Fruit fly (Drosophila melanogaster) whole organism, prepupa: ENCODE data around the gene Cog3.

ENCODE experiments used
- CG11762 ChIP-seq: fragments of 200-800 bp; sonication (Bioruptor generic); optimal IDR thresholded peaks from 3 replicates; lab custom pipeline; 2016; ENCODE audit warnings: missing biosample characterization, missing genetic modification characterization; ENCODE audit not compliant: insufficient read depth
- CG11902 ChIP-seq: fragments of 200-800 bp; sonication (Bioruptor generic); optimal IDR thresholded peaks from 3 replicates; lab custom pipeline; 2016; ENCODE audit warnings: missing biosample characterization, missing genetic modification characterization
- CG1621 ChIP-seq: fragments of 200-800 bp; sonication (Bioruptor generic); optimal IDR thresholded peaks from 3 replicates; lab custom pipeline; 2018; ENCODE audit warnings: missing biosample characterization, mild to moderate bottlenecking, missing genetic modification characterization
- CG3032 ChIP-seq: fragments of 200-800 bp; optimal IDR thresholded peaks from 2 replicates; lab custom pipeline; 2019; ENCODE audit warnings: missing biosample characterization, mild to moderate bottlenecking, missing genetic modification characterization, moderate library complexity
- CG31627 ChIP-seq: fragments of 200-800 bp; sonication (Bioruptor generic); optimal IDR thresholded peaks from 3 replicates; lab custom pipeline; 2016; ENCODE audit warnings: missing biosample characterization, missing genetic modification characterization
- CG32006 ChIP-seq: fragments of 200-800 bp; sonication (Bioruptor generic); optimal IDR thresholded peaks from 3 replicates; lab custom pipeline; 2017; ENCODE audit warnings: missing biosample characterization, mild to moderate bottlenecking, missing genetic modification characterization
- CG3919 ChIP-seq: fragments of 200-800 bp; sonication (Bioruptor generic); optimal IDR thresholded peaks from 3 replicates; lab custom pipeline; 2016; ENCODE audit warnings: missing biosample characterization, missing genetic modification characterization
- CG4318 ChIP-seq: fragments of 200-800 bp; sonication (Bioruptor generic); optimal IDR thresholded peaks from 3 replicates; lab custom pipeline; 2017; ENCODE audit warnings: missing biosample characterization, mild to moderate bottlenecking, missing genetic modification characterization
- CG6163 ChIP-seq: fragments of 200-800 bp; sonication (Bioruptor generic); IDR thresholded peaks from 3 replicates; pipeline ENCODE4 v1.3.6; 2022; ENCODE audit warnings: missing biosample characterization, missing genetic modification characterization
- CG6276 ChIP-seq: fragments of 200-800 bp; sonication (Bioruptor generic); optimal IDR thresholded peaks from 2 replicates; lab custom pipeline; 2017; ENCODE audit warnings: missing biosample characterization, mild to moderate bottlenecking, missing genetic modification characterization
- CG6792 ChIP-seq: fragments of 200-800 bp; sonication (Bioruptor generic); optimal IDR thresholded peaks from 3 replicates; lab custom pipeline; 2016; ENCODE audit warnings: missing biosample characterization, missing genetic modification characterization
- CG7368 ChIP-seq: fragments of 200-800 bp; sonication (Bioruptor generic); optimal IDR thresholded peaks from 3 replicates; lab custom pipeline; 2016; ENCODE audit warnings: missing biosample characterization, missing genetic modification characterization
- CG8119 ChIP-seq: fragments of 200-800 bp; sonication (Bioruptor generic); IDR thresholded peaks from 3 replicates; pipeline ENCODE4 v1.3.6; 2022; ENCODE audit warnings: missing biosample characterization, missing genetic modification characterization
- CG8319 ChIP-seq: fragments of 200-800 bp; sonication (Bioruptor generic); optimal IDR thresholded peaks from 3 replicates; lab custom pipeline; 2016; ENCODE audit warnings: missing biosample characterization, missing genetic modification characterization
- CG8632 ChIP-seq: fragments of 200-800 bp; sonication (Bioruptor generic); optimal IDR thresholded peaks from 3 replicates; lab custom pipeline; 2016; ENCODE audit warnings: missing biosample characterization, missing genetic modification characterization
- CG9139 ChIP-seq: fragments of 200-800 bp; sonication (Bioruptor generic); optimal IDR thresholded peaks from 3 replicates; lab custom pipeline; 2017; ENCODE audit warnings: missing biosample characterization, mild to moderate bottlenecking, missing genetic modification characterization
- Eip75B ChIP-seq: fragments of 200-800 bp; sonication (Bioruptor generic); optimal IDR thresholded peaks from 3 replicates; lab custom pipeline; 2016; ENCODE audit warnings: missing biosample characterization, missing genetic modification characterization
- Eip93F ChIP-seq: fragments of 200-800 bp; sonication (Bioruptor generic); optimal IDR thresholded peaks from 2 replicates; lab custom pipeline; 2016; ENCODE audit warnings: missing biosample characterization, mild to moderate bottlenecking, missing genetic modification characterization
- Gug ChIP-seq: fragments of 200-800 bp; sonication (Bioruptor generic); IDR thresholded peaks from 2 replicates; pipeline ENCODE4 v1.3.6; 2022; ENCODE audit warnings: missing biosample characterization, missing genetic modification characterization
- Hr39 ChIP-seq: fragments of 200-800 bp; sonication (Bioruptor generic); optimal IDR thresholded peaks from 2 replicates; lab custom pipeline; 2016; ENCODE audit warnings: missing biosample characterization, missing genetic modification characterization
- Met ChIP-seq: fragments of 200-800 bp; sonication (Bioruptor generic); optimal IDR thresholded peaks from 3 replicates; lab custom pipeline; 2016; ENCODE audit warnings: missing biosample characterization, missing genetic modification characterization
- OdsH ChIP-seq: fragments of 200-800 bp; sonication (Bioruptor generic); optimal IDR thresholded peaks from 3 replicates; lab custom pipeline; 2016; ENCODE audit warnings: missing biosample characterization, missing genetic modification characterization
- Smox ChIP-seq: fragments of 200-800 bp; sonication (Bioruptor generic); optimal IDR thresholded peaks from 3 replicates; lab custom pipeline; 2016; ENCODE audit warnings: missing biosample characterization, missing genetic modification characterization
- Sox102F ChIP-seq: fragments of 200-800 bp; sonication (Bioruptor generic); optimal IDR thresholded peaks from 2 replicates; lab custom pipeline; 2016; ENCODE audit warnings: missing biosample characterization, mild to moderate bottlenecking, missing genetic modification characterization
- Sox14 ChIP-seq: fragments of 200-800 bp; sonication (Bioruptor generic); optimal IDR thresholded peaks from 3 replicates; lab custom pipeline; 2016; ENCODE audit warnings: missing biosample characterization, missing genetic modification characterization
- Sox15 ChIP-seq: fragments of 200-800 bp; sonication (Bioruptor generic); optimal IDR thresholded peaks from 3 replicates; lab custom pipeline; 2016; ENCODE audit warnings: missing biosample characterization, missing genetic modification characterization
- achi ChIP-seq: fragments of 200-800 bp; sonication (Bioruptor generic); optimal IDR thresholded peaks from 3 replicates; lab custom pipeline; 2016; ENCODE audit warnings: missing biosample characterization, missing genetic modification characterization
- acj6 ChIP-seq: fragments of 200-800 bp; sonication (Bioruptor generic); optimal IDR thresholded peaks from 3 replicates; lab custom pipeline; 2016; ENCODE audit warnings: missing biosample characterization, missing genetic modification characterization
- cyc ChIP-seq: fragments of 200-800 bp; sonication (Bioruptor generic); optimal IDR thresholded peaks from 3 replicates; lab custom pipeline; 2016; ENCODE audit warnings: missing biosample characterization, missing genetic modification characterization
- eg ChIP-seq: fragments of 200-800 bp; sonication (Bioruptor generic); IDR thresholded peaks from 3 replicates; pipeline ENCODE4 v1.3.6; 2022; ENCODE audit warnings: missing biosample characterization, missing genetic modification characterization
- esn ChIP-seq: fragments of 200-800 bp; sonication (Bioruptor generic); optimal IDR thresholded peaks from 2 replicates; lab custom pipeline; 2016; ENCODE audit warnings: missing biosample characterization, mild to moderate bottlenecking, missing genetic modification characterization, moderate library complexity
- fd59A ChIP-seq: fragments of 200-800 bp; sonication (Bioruptor generic); optimal IDR thresholded peaks from 2 replicates; lab custom pipeline; 2017; ENCODE audit warnings: missing biosample characterization, mild to moderate bottlenecking, missing genetic modification characterization, missing genetic modification reagents
- lz ChIP-seq: fragments of 200-800 bp; sonication (Bioruptor generic); optimal IDR thresholded peaks from 3 replicates; lab custom pipeline; 2016; ENCODE audit warnings: missing biosample characterization, missing genetic modification characterization
- net ChIP-seq: fragments of 200-800 bp; sonication (Bioruptor generic); optimal IDR thresholded peaks from 3 replicates; lab custom pipeline; 2016; ENCODE audit warnings: missing biosample characterization, missing genetic modification characterization
- salr ChIP-seq, 2 experiments: fragments of 200-800 bp; sonication (Bioruptor generic); optimal IDR thresholded peaks; 3 replicates each; lab custom pipeline; 2016 to 2018; ENCODE audit warnings: missing biosample characterization in 2 of 2, missing genetic modification characterization in 2 of 2, mild to moderate bottlenecking in 1 of 2
- ss ChIP-seq, 2 experiments: fragments of 200-800 bp; sonication (Bioruptor generic); optimal IDR thresholded peaks; 2 replicates in 1 of 2; 3 replicates in 1 of 2; lab custom pipeline; 2017 to 2018; ENCODE audit warnings: mild to moderate bottlenecking in 2 of 2, missing biosample characterization in 2 of 2, missing genetic modification characterization in 2 of 2, moderate library complexity in 1 of 2
- svp ChIP-seq: fragments of 200-800 bp; sonication (Bioruptor generic); peaks from one replicate; lab custom pipeline; 2016; ENCODE audit warnings: missing biosample characterization, missing genetic modification characterization
- topi ChIP-seq: fragments of 200-800 bp; sonication (Bioruptor generic); optimal IDR thresholded peaks from 3 replicates; lab custom pipeline; 2016; ENCODE audit warnings: missing biosample characterization, missing genetic modification characterization
- vri ChIP-seq: fragments of 200-800 bp; sonication (Bioruptor generic); optimal IDR thresholded peaks from 3 replicates; lab custom pipeline; 2016; ENCODE audit warnings: missing biosample characterization, mild to moderate bottlenecking, missing genetic modification characterization

Gene Cog3

dm6 chr2L:3416527-3417304 is 40.1 kb downstream of the Cog3 start, which contains the start of gene CG31952 (continued):
- TF ChIP-seq OdsH (GFP tag; lab: Kevin White, UChicago) = peak; percentile 13
- peak; percentile 39 for TF ChIP-seq achi (GFP tag; lab: Kevin White, UChicago)
- no peak for TF ChIP-seq esn (GFP tag; lab: Kevin White, UChicago)
- TF ChIP-seq net (GFP tag; lab: Kevin White, UChicago) = peak; percentile 51
- TF ChIP-seq CG6792 (GFP tag; lab: Kevin White, UChicago) = peak; percentile 5
- no peak for TF ChIP-seq Smox
- peak; percentile 30 for TF ChIP-seq topi (GFP tag; lab: Kevin White, UChicago)
- TF ChIP-seq eg = 0 out of 3 replicates have a peak, but pooled peaks have one; percentile 23
- TF ChIP-seq CG11902 (GFP tag; lab: Kevin White, UChicago) = peak; percentile 30
- no peak for TF ChIP-seq fd59A (GFP tag; lab: Kevin White, UChicago)
- TF ChIP-seq cyc (GFP tag; lab: Kevin White, UChicago) = no peak
- no peak for TF ChIP-seq salr (GFP tag; optimal IDR thresholded peaks at IDR 0.05; lab: Kevin White, UChicago)
- no peak for TF ChIP-seq CG9139 (GFP tag; lab: Kevin White, UChicago)
- peak; percentile 49 for TF ChIP-seq svp (GFP tag; lab: Kevin White, UChicago)
- no peak for TF ChIP-seq vri (GFP tag; lab: Kevin White, UChicago)
- TF ChIP-seq CG6276 (GFP tag; lab: Kevin White, UChicago) = no peak
- TF ChIP-seq Met = no peak
- TF ChIP-seq CG3032 (tag; lab: Kevin White, UChicago) = no peak
- 0 out of 3 replicates have a peak, but pooled peaks have one; percentile 14 for TF ChIP-seq CG8119 (GFP tag; lab: Robert Waterston, UW)
- TF ChIP-seq Eip75B (GFP tag; lab: Kevin White, UChicago) = peak; percentile 48
- TF ChIP-seq CG6163 (GFP tag; lab: Robert Waterston, UW) = peak; percentile 60; the same call in 2 of the 3 replicates
- no peak for TF ChIP-seq CG4318 (GFP tag; lab: Kevin White, UChicago)
- no peak for TF ChIP-seq CG32006 (GFP tag; lab: Kevin White, UChicago)
- TF ChIP-seq CG31627 (GFP tag; lab: Kevin White, UChicago) = no peak
- peak; percentile 26 for TF ChIP-seq Sox15 (GFP tag; lab: Kevin White, UChicago)
- no peak for TF ChIP-seq Hr39
- no peak for TF ChIP-seq Sox14 (GFP tag; lab: Kevin White, UChicago)
- peak; percentile 46 for TF ChIP-seq CG7368

dm6 chr2L:3410260-3410659 is 46.6 kb downstream of the Cog3 start, which contains the start of gene CG8840:
TSS of gene CG8840 (plus strand) at chr2L:3410560.
- TF ChIP-seq Smox (no peak), cyc (GFP tag; lab: Kevin White, UChicago) (no peak), CG8632 (GFP tag; lab: Kevin White, UChicago) (no peak), CG6792 (GFP tag; lab: Kevin White, UChicago) (no peak), CG8319 (no peak), Hr39 (no peak), CG11902 (GFP tag; lab: Kevin White, UChicago) (no peak), CG11762 (GFP tag; lab: Kevin White, UChicago) (no peak), CG3919 (GFP tag; lab: Kevin White, UChicago) (no peak), acj6 (GFP tag; lab: Kevin White, UChicago) (no peak)

- TF ChIP-seq CG8319 (no peak), CG1621 (tag; lab: Kevin White, UChicago) (no peak), fd59A (GFP tag; lab: Kevin White, UChicago) (no peak), ss (GFP tag; optimal IDR thresholded peaks at IDR 0.05; lab: Kevin White, UChicago) (no peak), svp (GFP tag; lab: Kevin White, UChicago) (no peak), Gug (GFP tag; lab: Robert Waterston, UW) (no peak), Smox (no peak), lz (no peak), CG4318 (GFP tag; lab: Kevin White, UChicago) (no peak), CG9139 (GFP tag; lab: Kevin White, UChicago) (no peak), topi (GFP tag; lab: Kevin White, UChicago) (no peak), Sox15 (GFP tag; lab: Kevin White, UChicago) (no peak), Sox102F (GFP tag; lab: Kevin White, UChicago) (no peak), achi (GFP tag; lab: Kevin White, UChicago) (no peak), Eip75B (GFP tag; lab: Kevin White, UChicago) (no peak), Eip93F (GFP tag; lab: Kevin White, UChicago) (no peak), esn (GFP tag; lab: Kevin White, UChicago) (no peak), net (GFP tag; lab: Kevin White, UChicago) (no peak), CG8632 (GFP tag; lab: Kevin White, UChicago) (no peak)
Observed at dm6 chr2L:3407722-3408121, 49.1 kb downstream of the Cog3 start.
